Fruit fly (Drosophila melanogaster) whole organism, pupa: Measurements from ENCODE around the gene Whamy.

Experiments
- CG12605 ChIP-seq: fragments of 200-800 bp; sonication (Bioruptor generic); IDR thresholded peaks from 2 replicates; pipeline ENCODE4 v1.3.6; 2022; ENCODE audit warnings: missing biosample characterization, missing genetic modification characterization
- CG15710 ChIP-seq: fragments of 200-800 bp; sonication (Bioruptor generic); optimal IDR thresholded peaks from 2 replicates; lab custom pipeline; 2018; ENCODE audit warnings: missing biosample characterization, mild to moderate bottlenecking, missing genetic modification characterization, moderate library complexity
- CG8159 ChIP-seq: fragments of 200-800 bp; sonication (Bioruptor generic); optimal IDR thresholded peaks from 3 replicates; lab custom pipeline; 2018; ENCODE audit warnings: missing biosample characterization, mild to moderate bottlenecking, missing genetic modification characterization, moderate library complexity
- EcR ChIP-seq: fragments of 200-800 bp; sonication (Bioruptor generic); optimal IDR thresholded peaks from 3 replicates; lab custom pipeline; 2019; ENCODE audit warnings: missing biosample characterization, missing genetic modification characterization, mild to moderate bottlenecking, moderate library complexity, missing genetic modification reagents
- Ets98B ChIP-seq: fragments of 200-800 bp; sonication (Bioruptor generic); IDR thresholded peaks from 2 replicates; pipeline ENCODE4 v1.3.6; 2022; ENCODE audit warnings: missing biosample characterization, missing genetic modification characterization

DNA sequence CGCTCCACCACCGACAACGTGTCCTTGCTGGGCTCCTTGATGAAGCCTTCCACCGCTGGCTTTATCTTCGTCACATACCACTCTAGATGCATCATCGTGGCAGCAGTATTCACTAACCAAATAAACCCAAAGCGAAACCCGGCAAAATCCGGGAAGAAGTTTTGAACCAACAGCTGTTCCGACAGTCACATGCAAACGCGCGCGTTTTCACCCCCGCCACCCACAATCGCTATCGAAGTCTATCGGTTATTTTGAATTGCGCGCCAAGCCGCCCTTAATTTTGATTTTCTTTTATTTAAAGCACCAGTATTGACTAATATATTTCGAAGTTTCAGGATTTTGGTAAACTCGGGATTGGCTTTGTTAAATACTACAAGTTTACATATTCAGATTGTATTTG is 19.7 kb downstream of the Whamy start, which contains the start of gene Tti1:
- no peak for TF ChIP-seq Ets98B (GFP tag; lab: Robert Waterston, UW)
- no peak for TF ChIP-seq CG15710 (tag; lab: Kevin White, UChicago)
- TF ChIP-seq EcR = no peak
- no peak for TF ChIP-seq CG8159 (tag; lab: Kevin White, UChicago)
- no peak for TF ChIP-seq CG12605 (GFP tag; lab: Robert Waterston, UW)
